Worm (Caenorhabditis elegans): ENCODE measurements around the gene nhr-133.

ce11 chrV:2190383-2190782, 21.5 kb downstream of the nhr-133 start:
- no peak for TF ChIP-seq W03F9.2 (tag; optimal IDR thresholded peaks at IDR 0.05)
- no peak for TF ChIP-seq dao-5 (tag; optimal IDR thresholded peaks at IDR 0.05)
- TF ChIP-seq him-1 (tag; optimal IDR thresholded peaks at IDR 0.05), result no peak

All from whole organism, L4/young adult.